Worm (Caenorhabditis elegans): Measurements from ENCODE around the gene pat-4.

pat-4 gene

ce11 chrIII:89155-89554, 5.5 kb downstream of the pat-4 start (continued):
- TF ChIP-seq R02D3.7 (tag; optimal IDR thresholded peaks at IDR 0.05) (no peak), aha-1 (tag) (no peak), hmg-1.1 (GFP tag; IDR thresholded peaks at IDR 0.05) (peak; percentile 62)

- TF ChIP-seq lin-38 (GFP tag; IDR thresholded peaks at IDR 0.05), result peak; percentile 30
- TF ChIP-seq mep-1 (tag; optimal IDR thresholded peaks at IDR 0.05), result peak; percentile 54
- TF ChIP-seq F26F4.8 (GFP tag; conservative IDR thresholded peaks at IDR 0.05), result no peak
- peak in 1 of 2 experiments; percentile 85 for TF ChIP-seq lsy-2 (tag; optimal IDR thresholded peaks at IDR 0.05)
- peak; percentile 83 for TF ChIP-seq R02D3.7 (tag; optimal IDR thresholded peaks at IDR 0.05)
- TF ChIP-seq hmg-1.1 (GFP tag; IDR thresholded peaks at IDR 0.05), result peak; percentile 65
- TF ChIP-seq mes-2 (tag; optimal IDR thresholded peaks at IDR 0.05; ENCODE audit: poor library complexity, severe bottlenecking), result peak; percentile 72
- no peak for TF ChIP-seq spr-1 (tag; optimal IDR thresholded peaks at IDR 0.05)
- peak; percentile 81 for TF ChIP-seq dve-1 (tag; optimal IDR thresholded peaks at IDR 0.05; ENCODE audit: insufficient read depth)
- TF ChIP-seq unc-62 (GFP tag; optimal IDR thresholded peaks at IDR 0.05 in 1 of 2), result no peak
- no peak for TF ChIP-seq unc-62 (tag; optimal IDR thresholded peaks at IDR 0.05)
- TF ChIP-seq F37D6.2 (tag; optimal IDR thresholded peaks at IDR 0.05), result no peak
- TF ChIP-seq nhr-41 (GFP tag; IDR thresholded peaks at IDR 0.05), result no peak
- peak; percentile 83 for TF ChIP-seq nhr-6 (tag; optimal IDR thresholded peaks at IDR 0.05)
- TF ChIP-seq aha-1 (tag), result peak; percentile 89
- peak; percentile 63 for TF ChIP-seq hlh-30 (tag; optimal IDR thresholded peaks at IDR 0.05; ENCODE audit: insufficient read depth)
- TF ChIP-seq nhr-77 (tag; optimal IDR thresholded peaks at IDR 0.05), result peak; percentile 20
- no peak for TF ChIP-seq skn-1 (tag; optimal IDR thresholded peaks at IDR 0.05)
- TF ChIP-seq rbr-2 (tag; optimal IDR thresholded peaks at IDR 0.05), result peak; percentile 18
- no peak for TF ChIP-seq egl-43 (GFP tag; IDR thresholded peaks at IDR 0.05)
- no peak for TF ChIP-seq nhr-76 (tag; optimal IDR thresholded peaks at IDR 0.05)
- TF ChIP-seq Y48G9A.11 (GFP tag; IDR thresholded peaks at IDR 0.05), result peak; percentile 95
- no peak for TF ChIP-seq daf-16 (GFP tag; optimal IDR thresholded peaks at IDR 0.05)
- peak; percentile 18 for TF ChIP-seq daf-16 (tag; optimal IDR thresholded peaks at IDR 0.05)
- peak; percentile 18 for TF ChIP-seq ceh-28 (tag; optimal IDR thresholded peaks at IDR 0.05)
- no peak for TF ChIP-seq Y105C5A.15 (GFP tag; IDR thresholded peaks at IDR 0.05)
- TF ChIP-seq T20F7.1 (GFP tag; optimal IDR thresholded peaks at IDR 0.05), result peak; percentile 98
- peak; percentile 63 for TF ChIP-seq dpl-1 (GFP tag; optimal IDR thresholded peaks at IDR 0.05)
- peak; percentile 28 for TF ChIP-seq nhr-11 (tag; optimal IDR thresholded peaks at IDR 0.05)
These were observed 7.4 kb downstream of the pat-4 start, which contains the start of the genes F54C4.4 and mrpl-40 for ce11 chrIII:87183-87582. F54C4.4 (minus strand) TSS chrIII:87381. mrpl-40 (plus strand) TSS chrIII:87559.

ce11 chrIII:86316-86715, 8.3 kb downstream of the pat-4 start, which contains the start of gene attf-3:
attf-3 (minus strand) TSS chrIII:86384.
- TF ChIP-seq lin-1 (GFP tag; IDR thresholded peaks at IDR 0.05), result no peak
- no peak for TF ChIP-seq nhr-11 (tag; optimal IDR thresholded peaks at IDR 0.05)
- peak; percentile 9 for TF ChIP-seq nhr-77 (tag; optimal IDR thresholded peaks at IDR 0.05)
- TF ChIP-seq dmd-9 (GFP tag; IDR thresholded peaks at IDR 0.05), result no peak
- no peak for TF ChIP-seq madf-9 (GFP tag; conservative IDR thresholded peaks at IDR 0.05)
- TF ChIP-seq nhr-41 (GFP tag; IDR thresholded peaks at IDR 0.05), result no peak
- TF ChIP-seq nhr-28 (tag; optimal IDR thresholded peaks at IDR 0.05), result peak; percentile 16
- TF ChIP-seq ceh-82 (tag; optimal IDR thresholded peaks at IDR 0.05), result no peak
- TF ChIP-seq sdz-12 (GFP tag; optimal IDR thresholded peaks at IDR 0.05), result no peak
- no peak for TF ChIP-seq lin-29 (GFP tag; IDR thresholded peaks at IDR 0.05)
- TF ChIP-seq dve-1 (tag; optimal IDR thresholded peaks at IDR 0.05; ENCODE audit: insufficient read depth), result peak; percentile 63
- TF ChIP-seq snpc-4 (tag; optimal IDR thresholded peaks at IDR 0.05), result no peak
- TF ChIP-seq pqm-1 (tag; optimal IDR thresholded peaks at IDR 0.05), result no peak
- no peak for TF ChIP-seq D1046.2 (GFP tag; IDR thresholded peaks at IDR 0.05)
- no peak for TF ChIP-seq gei-8 (GFP tag; optimal IDR thresholded peaks at IDR 0.05)
- peak; percentile 74 for TF ChIP-seq mes-2 (tag; optimal IDR thresholded peaks at IDR 0.05; ENCODE audit: poor library complexity, severe bottlenecking)
- TF ChIP-seq nhr-25 (tag; optimal IDR thresholded peaks at IDR 0.05; ENCODE audit: borderline replicate concordance, insufficient read depth), result no peak
- no peak for TF ChIP-seq lim-7 (GFP tag; IDR thresholded peaks at IDR 0.05)
- no peak for TF ChIP-seq Y75B8A.6 (GFP tag; IDR thresholded peaks at IDR 0.05)
- no peak for TF ChIP-seq egl-43 (GFP tag; IDR thresholded peaks at IDR 0.05)
- peak in 1 of 2 experiments; percentile 39 for TF ChIP-seq unc-62 (GFP tag; optimal IDR thresholded peaks at IDR 0.05 in 1 of 2)
- TF ChIP-seq unc-62 (tag; optimal IDR thresholded peaks at IDR 0.05), result no peak
- peak; percentile 85 for TF ChIP-seq lin-13 (GFP tag; optimal IDR thresholded peaks at IDR 0.05)
- TF ChIP-seq F44E2.7 (GFP tag; IDR thresholded peaks at IDR 0.05), result no peak
- TF ChIP-seq rbr-2 (tag; optimal IDR thresholded peaks at IDR 0.05), result peak; percentile 39
- TF ChIP-seq mxl-2 (GFP tag; conservative IDR thresholded peaks at IDR 0.05), result no peak
- TF ChIP-seq R02D3.7 (tag; optimal IDR thresholded peaks at IDR 0.05), result no peak
- no peak for TF ChIP-seq egl-27 (tag; optimal IDR thresholded peaks at IDR 0.05)
- TF ChIP-seq Y105C5A.15 (GFP tag; IDR thresholded peaks at IDR 0.05), result no peak
- no peak for TF ChIP-seq mdl-1 (tag; optimal IDR thresholded peaks at IDR 0.05)

Data from whole organism, L4 larva.